Fruit fly (Drosophila melanogaster): Measurements from ENCODE around the gene CG5096.

CG5096 gene

DNA sequence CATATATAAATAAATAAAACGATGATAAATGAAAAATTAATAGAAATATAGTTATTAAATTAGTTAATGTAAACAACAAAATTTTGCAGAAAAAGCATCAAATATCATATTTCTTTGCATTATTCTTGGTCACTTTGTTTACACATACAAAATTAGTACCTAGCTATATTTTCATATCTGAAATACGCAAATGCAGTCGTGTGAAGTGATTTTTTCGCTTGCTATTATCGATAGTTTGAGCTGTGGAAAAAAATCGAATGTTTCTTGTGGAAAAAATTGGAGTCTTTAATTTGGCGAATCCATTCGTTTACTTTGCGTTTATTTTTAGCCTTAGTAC, 14.4 kb downstream of the CG5096 start, which contains the start of gene Cnot4:
Gene Cnot4, plus strand, starts transcription at position 229 of the 337 bp plus-strand sequence.
- TF ChIP-seq CG17801 (GFP tag; optimal IDR thresholded peaks at IDR 0.05; ENCODE audit: partially characterized antibody) = peak; percentile 4

dm6 chr2L:10396877-10397587, 15.0 kb downstream of the CG5096 start:
- no peak for TF ChIP-seq CG17801 (GFP tag; optimal IDR thresholded peaks at IDR 0.05; ENCODE audit: partially characterized antibody)

DNA sequence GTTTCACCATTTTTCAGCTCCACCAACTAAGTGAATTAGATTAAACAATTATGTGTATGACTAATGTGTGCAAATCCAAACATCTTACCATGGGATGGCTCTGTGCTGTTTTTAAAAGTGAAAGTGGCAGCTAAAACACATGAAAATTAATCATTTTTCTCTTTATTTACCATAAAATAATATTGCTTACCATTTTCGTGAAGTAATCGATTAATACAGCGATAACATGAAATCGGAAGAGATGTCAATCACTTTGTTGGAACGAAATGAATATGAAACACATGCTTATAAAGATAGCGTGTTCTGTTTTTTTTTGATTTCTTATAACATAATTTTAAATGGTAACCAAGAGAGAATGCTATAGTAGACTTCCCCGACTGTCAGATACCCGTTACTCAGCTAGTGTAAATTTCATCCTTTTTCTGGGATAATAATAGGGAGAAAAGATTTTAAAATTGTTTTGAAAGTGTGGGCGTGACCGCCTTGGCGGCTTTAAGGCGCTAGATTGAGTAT, 21.8 kb downstream of the CG5096 start:
- TF ChIP-seq CG17801 (GFP tag; optimal IDR thresholded peaks at IDR 0.05; ENCODE audit: partially characterized antibody) = no peak

- no peak for TF ChIP-seq CG17801 (GFP tag; optimal IDR thresholded peaks at IDR 0.05; ENCODE audit: partially characterized antibody)
Measured at dm6 chr2L:10405008-10405654, 23.1 kb downstream of the CG5096 start, which contains the start of the genes CG17768, LSm-4 and Ir31a. Gene CG17768, minus strand, starts transcription at chr2L:10405203. Gene LSm-4, minus strand, starts transcription at chr2L:10405203. Gene Ir31a, plus strand, starts transcription at chr2L:10405565.

- peak; percentile 83 for TF ChIP-seq CG17801 (GFP tag; optimal IDR thresholded peaks at IDR 0.05; ENCODE audit: partially characterized antibody)
Measured at dm6 chr2L:10408122-10408576, 26.1 kb downstream of the CG5096 start, which contains the start of the genes Ip259 and RpS27A. Gene Ip259, plus strand, starts transcription at chr2L:10408352. Gene RpS27A, plus strand, starts transcription at chr2L:10408352.

DNA sequence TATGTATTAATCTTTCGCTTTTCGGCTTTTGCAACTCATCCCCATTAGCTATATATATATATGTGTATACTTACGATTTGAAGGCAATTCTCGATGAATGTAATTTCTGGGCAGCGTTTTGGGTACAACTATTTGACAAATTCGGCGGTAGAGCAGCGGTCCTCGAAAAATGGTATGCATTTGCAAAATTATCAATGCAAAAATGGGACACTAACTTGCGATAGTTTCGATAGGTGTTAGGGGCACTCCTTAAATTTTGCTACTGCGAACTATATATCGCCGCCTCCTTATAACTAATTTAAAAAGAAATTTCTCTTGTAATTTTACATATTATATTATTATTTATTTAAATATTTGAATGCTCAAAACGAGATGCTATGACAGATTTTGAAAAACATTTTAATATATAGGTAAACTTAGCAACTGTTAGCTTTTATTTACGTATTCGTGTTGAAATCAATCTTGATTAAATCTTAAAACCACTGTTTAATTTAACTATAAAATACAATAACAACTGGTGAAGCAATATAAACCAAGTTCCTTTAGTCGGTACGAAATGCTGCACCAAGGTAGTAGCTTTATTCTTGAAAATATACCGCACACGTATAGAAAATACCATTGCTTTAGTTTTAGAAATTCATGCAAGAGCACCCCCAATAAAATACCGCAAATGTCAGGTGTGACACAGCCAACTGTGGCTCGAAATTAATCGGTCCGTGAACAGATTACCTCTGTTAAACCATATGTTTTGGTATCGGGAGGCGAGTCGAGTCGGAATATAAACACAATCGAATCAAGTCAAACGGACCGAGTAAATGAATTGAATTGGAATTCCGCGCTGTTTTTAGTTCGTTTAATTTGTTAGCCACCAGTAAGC, 31.4 kb downstream of the CG5096 start, which contains the start of the genes CG5355 and Klp31E:
Gene CG5355, minus strand, starts transcription at position 213 of the 877 bp plus-strand sequence.
Gene Klp31E, plus strand, starts transcription at position 767 of the 877 bp plus-strand sequence.
- TF ChIP-seq CG17801 (GFP tag; optimal IDR thresholded peaks at IDR 0.05; ENCODE audit: partially characterized antibody) = no peak

DNA sequence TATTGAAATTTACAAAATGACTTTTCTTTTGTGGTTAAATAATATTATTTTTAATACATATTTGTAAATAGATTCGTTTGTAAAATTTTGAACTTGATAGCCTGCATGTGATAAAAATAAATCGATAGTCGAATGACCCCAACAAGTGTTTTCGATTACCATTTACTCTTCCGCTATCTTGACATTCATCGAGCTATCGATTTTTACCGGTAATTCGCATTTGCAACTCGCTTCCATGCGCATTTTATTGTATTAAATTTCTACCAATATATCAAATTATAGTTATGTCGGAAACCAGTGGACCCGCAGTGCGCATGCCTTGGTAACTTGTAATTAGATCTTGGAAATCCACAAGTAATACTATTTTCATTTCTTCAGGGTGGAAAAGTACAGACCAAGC, 36.9 kb downstream of the CG5096 start, which contains the start of gene RfC3:
Gene RfC3, plus strand, starts transcription at position 210 of the 400 bp plus-strand sequence.
- TF ChIP-seq CG17801 (GFP tag; optimal IDR thresholded peaks at IDR 0.05; ENCODE audit: partially characterized antibody) = no peak

dm6 chr2L:10422643-10423606, 40.9 kb downstream of the CG5096 start, which contains the start of the genes pie and Wdfy2:
Gene pie, minus strand, starts transcription at chr2L:10422780.
Gene Wdfy2, plus strand, starts transcription at chr2L:10423291.
- no peak for TF ChIP-seq CG17801 (GFP tag; optimal IDR thresholded peaks at IDR 0.05; ENCODE audit: partially characterized antibody)

DNA sequence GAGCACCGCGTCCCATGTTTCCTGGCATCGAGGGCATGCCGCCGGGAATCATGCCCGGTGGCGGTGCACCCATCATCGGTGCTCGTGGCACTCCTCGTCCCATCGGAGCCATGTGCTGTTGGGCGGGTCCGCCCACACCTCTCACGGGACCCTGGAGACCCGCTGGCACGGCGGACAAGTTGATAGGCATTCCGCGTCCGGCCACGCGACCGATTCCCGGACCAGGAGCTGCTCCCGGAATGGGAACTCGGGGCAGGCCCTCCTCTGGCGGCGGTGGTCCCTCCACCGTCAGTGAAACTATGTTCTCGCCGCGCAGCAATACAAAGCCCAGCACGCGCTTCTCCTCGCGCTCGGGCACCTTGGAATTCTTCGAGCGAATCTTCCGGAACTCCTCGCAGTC, 43.5 kb downstream of the CG5096 start:
- TF ChIP-seq CG17801 (GFP tag; optimal IDR thresholded peaks at IDR 0.05; ENCODE audit: partially characterized antibody) = no peak

- TF ChIP-seq CG17801 (GFP tag; optimal IDR thresholded peaks at IDR 0.05; ENCODE audit: partially characterized antibody) = peak; percentile 79
Measured at dm6 chr2L:10426534-10427048, 44.5 kb downstream of the CG5096 start, which contains the start of the genes SmB and KdelR. Gene SmB, minus strand, starts transcription at chr2L:10426627. Gene KdelR, plus strand, starts transcription at chr2L:10426887.

DNA sequence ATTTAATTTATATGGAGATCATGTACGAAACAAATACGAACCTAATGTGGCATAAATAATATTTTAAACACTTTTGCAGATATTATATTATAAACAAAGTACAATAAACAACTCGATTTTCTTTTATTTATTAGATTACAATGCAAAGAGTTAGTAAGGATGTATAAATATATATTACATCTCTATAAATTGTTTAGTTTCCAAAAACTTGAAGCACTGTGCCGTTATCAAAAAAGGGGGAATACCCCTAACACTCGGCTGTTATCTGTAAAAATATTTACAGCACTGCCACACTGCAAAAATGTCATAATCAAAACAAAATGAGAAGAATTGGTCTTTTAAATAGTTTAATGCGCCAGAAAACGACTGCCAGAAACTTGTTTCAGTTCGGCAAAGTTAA, 46.5 kb downstream of the CG5096 start, which contains the start of gene CG5188:
Gene CG5188, plus strand, starts transcription at position 302 of the 400 bp plus-strand sequence.
- TF ChIP-seq CG17801 (GFP tag; optimal IDR thresholded peaks at IDR 0.05; ENCODE audit: partially characterized antibody) = peak; percentile 17

- peak; percentile 46 for TF ChIP-seq CG17801 (GFP tag; optimal IDR thresholded peaks at IDR 0.05; ENCODE audit: partially characterized antibody)
Measured at dm6 chr2L:10430802-10431476, 48.9 kb downstream of the CG5096 start, which contains the start of the genes Bug22 and TfIIB. Gene Bug22, minus strand, starts transcription at chr2L:10430918. Gene TfIIB, plus strand, starts transcription at chr2L:10431338.

Data from ovary, adult (tissue).